Fruit fly (Drosophila melanogaster) whole organism, prepupa: ENCODE results near the gene AnxB9.

Source experiments
- Blimp-1 ChIP-seq: fragments of 200-800 bp; sonication (Bioruptor generic); optimal IDR thresholded peaks from 3 replicates; lab custom pipeline; 2017; ENCODE audit warnings: missing biosample characterization, missing genetic modification characterization, mild to moderate bottlenecking, moderate library complexity, missing genetic modification reagents
- CG11902 ChIP-seq: fragments of 200-800 bp; sonication (Bioruptor generic); optimal IDR thresholded peaks from 3 replicates; lab custom pipeline; 2016; ENCODE audit warnings: missing biosample characterization, missing genetic modification characterization
- CG15336 ChIP-seq: fragments of 200-800 bp; sonication (Bioruptor generic); IDR thresholded peaks from 2 replicates; pipeline ENCODE4 v1.3.6; 2022; ENCODE audit warnings: missing biosample characterization, missing genetic modification characterization
- CG3032 ChIP-seq: fragments of 200-800 bp; optimal IDR thresholded peaks from 2 replicates; lab custom pipeline; 2019; ENCODE audit warnings: missing biosample characterization, mild to moderate bottlenecking, missing genetic modification characterization, moderate library complexity
- CG31627 ChIP-seq: fragments of 200-800 bp; sonication (Bioruptor generic); optimal IDR thresholded peaks from 3 replicates; lab custom pipeline; 2016; ENCODE audit warnings: missing biosample characterization, missing genetic modification characterization
- CG3919 ChIP-seq: fragments of 200-800 bp; sonication (Bioruptor generic); optimal IDR thresholded peaks from 3 replicates; lab custom pipeline; 2016; ENCODE audit warnings: missing biosample characterization, missing genetic modification characterization
- CG4318 ChIP-seq: fragments of 200-800 bp; sonication (Bioruptor generic); optimal IDR thresholded peaks from 3 replicates; lab custom pipeline; 2017; ENCODE audit warnings: missing biosample characterization, mild to moderate bottlenecking, missing genetic modification characterization
- CG6163 ChIP-seq: fragments of 200-800 bp; sonication (Bioruptor generic); IDR thresholded peaks from 3 replicates; pipeline ENCODE4 v1.3.6; 2022; ENCODE audit warnings: missing biosample characterization, missing genetic modification characterization
- CG6276 ChIP-seq: fragments of 200-800 bp; sonication (Bioruptor generic); optimal IDR thresholded peaks from 2 replicates; lab custom pipeline; 2017; ENCODE audit warnings: missing biosample characterization, mild to moderate bottlenecking, missing genetic modification characterization
- CG6792 ChIP-seq: fragments of 200-800 bp; sonication (Bioruptor generic); optimal IDR thresholded peaks from 3 replicates; lab custom pipeline; 2016; ENCODE audit warnings: missing biosample characterization, missing genetic modification characterization
- CG6808 ChIP-seq: fragments of 200-800 bp; sonication (Bioruptor generic); optimal IDR thresholded peaks from 3 replicates; lab custom pipeline; 2017; ENCODE audit warnings: missing biosample characterization, missing genetic modification characterization, mild to moderate bottlenecking, moderate library complexity, missing genetic modification reagents
- CG6854 ChIP-seq: fragments of 200-800 bp; sonication (Bioruptor generic); optimal IDR thresholded peaks from 2 replicates; lab custom pipeline; 2017; ENCODE audit warnings: missing biosample characterization, mild to moderate bottlenecking, missing genetic modification characterization
- CG8119 ChIP-seq: fragments of 200-800 bp; sonication (Bioruptor generic); IDR thresholded peaks from 3 replicates; pipeline ENCODE4 v1.3.6; 2022; ENCODE audit warnings: missing biosample characterization, missing genetic modification characterization
- CG8319 ChIP-seq: fragments of 200-800 bp; sonication (Bioruptor generic); optimal IDR thresholded peaks from 3 replicates; lab custom pipeline; 2016; ENCODE audit warnings: missing biosample characterization, missing genetic modification characterization
- Eip75B ChIP-seq: fragments of 200-800 bp; sonication (Bioruptor generic); optimal IDR thresholded peaks from 3 replicates; lab custom pipeline; 2016; ENCODE audit warnings: missing biosample characterization, missing genetic modification characterization
- Eip78C ChIP-seq: fragments of 200-800 bp; sonication (Bioruptor generic); peaks from one replicate; lab custom pipeline; 2016; ENCODE audit warnings: missing biosample characterization, missing genetic modification characterization
- Eip93F ChIP-seq: fragments of 200-800 bp; sonication (Bioruptor generic); optimal IDR thresholded peaks from 2 replicates; lab custom pipeline; 2016; ENCODE audit warnings: missing biosample characterization, mild to moderate bottlenecking, missing genetic modification characterization
- Ets21C ChIP-seq: fragments of 200-800 bp; sonication (Bioruptor generic); optimal IDR thresholded peaks from 3 replicates; lab custom pipeline; 2016; ENCODE audit warnings: missing biosample characterization, missing genetic modification characterization
- Hr39 ChIP-seq: fragments of 200-800 bp; sonication (Bioruptor generic); optimal IDR thresholded peaks from 2 replicates; lab custom pipeline; 2016; ENCODE audit warnings: missing biosample characterization, missing genetic modification characterization
- Hr4 ChIP-seq: fragments of 200-800 bp; sonication (Bioruptor generic); optimal IDR thresholded peaks from 3 replicates; lab custom pipeline; 2016; ENCODE audit warnings: missing biosample characterization, missing genetic modification characterization
- Smox ChIP-seq: fragments of 200-800 bp; sonication (Bioruptor generic); optimal IDR thresholded peaks from 3 replicates; lab custom pipeline; 2016; ENCODE audit warnings: missing biosample characterization, missing genetic modification characterization
- Sox102F ChIP-seq: fragments of 200-800 bp; sonication (Bioruptor generic); optimal IDR thresholded peaks from 2 replicates; lab custom pipeline; 2016; ENCODE audit warnings: missing biosample characterization, mild to moderate bottlenecking, missing genetic modification characterization
- Sox14 ChIP-seq: fragments of 200-800 bp; sonication (Bioruptor generic); optimal IDR thresholded peaks from 3 replicates; lab custom pipeline; 2016; ENCODE audit warnings: missing biosample characterization, missing genetic modification characterization
- Sox15 ChIP-seq: fragments of 200-800 bp; sonication (Bioruptor generic); optimal IDR thresholded peaks from 3 replicates; lab custom pipeline; 2016; ENCODE audit warnings: missing biosample characterization, missing genetic modification characterization
- acj6 ChIP-seq: fragments of 200-800 bp; sonication (Bioruptor generic); optimal IDR thresholded peaks from 3 replicates; lab custom pipeline; 2016; ENCODE audit warnings: missing biosample characterization, missing genetic modification characterization
- cyc ChIP-seq: fragments of 200-800 bp; sonication (Bioruptor generic); optimal IDR thresholded peaks from 3 replicates; lab custom pipeline; 2016; ENCODE audit warnings: missing biosample characterization, missing genetic modification characterization
- dsx ChIP-seq: fragments of 200-800 bp; optimal IDR thresholded peaks from 3 replicates; lab custom pipeline; 2019; ENCODE audit warnings: missing biosample characterization, mild to moderate bottlenecking, missing genetic modification characterization, moderate library complexity; ENCODE audit not compliant: poor library complexity, severe bottlenecking
- esn ChIP-seq: fragments of 200-800 bp; sonication (Bioruptor generic); optimal IDR thresholded peaks from 2 replicates; lab custom pipeline; 2016; ENCODE audit warnings: missing biosample characterization, mild to moderate bottlenecking, missing genetic modification characterization, moderate library complexity
- fd59A ChIP-seq: fragments of 200-800 bp; sonication (Bioruptor generic); optimal IDR thresholded peaks from 2 replicates; lab custom pipeline; 2017; ENCODE audit warnings: missing biosample characterization, mild to moderate bottlenecking, missing genetic modification characterization, missing genetic modification reagents
- fd85E ChIP-seq: fragments of 200-800 bp; sonication (Bioruptor generic); optimal IDR thresholded peaks from 3 replicates; lab custom pipeline; 2016; ENCODE audit warnings: missing biosample characterization, missing genetic modification characterization
- fkh ChIP-seq: fragments of 200-800 bp; sonication (Bioruptor generic); optimal IDR thresholded peaks from 3 replicates; lab custom pipeline; 2017; ENCODE audit warnings: missing biosample characterization, mild to moderate bottlenecking, missing genetic modification characterization, moderate library complexity
- lz ChIP-seq: fragments of 200-800 bp; sonication (Bioruptor generic); optimal IDR thresholded peaks from 3 replicates; lab custom pipeline; 2016; ENCODE audit warnings: missing biosample characterization, missing genetic modification characterization
- net ChIP-seq: fragments of 200-800 bp; sonication (Bioruptor generic); optimal IDR thresholded peaks from 3 replicates; lab custom pipeline; 2016; ENCODE audit warnings: missing biosample characterization, missing genetic modification characterization
- pdm3 ChIP-seq: fragments of 200-800 bp; sonication (Bioruptor generic); optimal IDR thresholded peaks from 3 replicates; lab custom pipeline; 2016; ENCODE audit warnings: missing biosample characterization, missing genetic modification characterization
- ss ChIP-seq, 2 experiments: fragments of 200-800 bp; sonication (Bioruptor generic); optimal IDR thresholded peaks; 2 replicates in 1 of 2; 3 replicates in 1 of 2; lab custom pipeline; 2017 to 2018; ENCODE audit warnings: mild to moderate bottlenecking in 2 of 2, missing biosample characterization in 2 of 2, missing genetic modification characterization in 2 of 2, moderate library complexity in 1 of 2
- svp ChIP-seq: fragments of 200-800 bp; sonication (Bioruptor generic); peaks from one replicate; lab custom pipeline; 2016; ENCODE audit warnings: missing biosample characterization, missing genetic modification characterization
- topi ChIP-seq: fragments of 200-800 bp; sonication (Bioruptor generic); optimal IDR thresholded peaks from 3 replicates; lab custom pipeline; 2016; ENCODE audit warnings: missing biosample characterization, missing genetic modification characterization

Gene AnxB9

DNA sequence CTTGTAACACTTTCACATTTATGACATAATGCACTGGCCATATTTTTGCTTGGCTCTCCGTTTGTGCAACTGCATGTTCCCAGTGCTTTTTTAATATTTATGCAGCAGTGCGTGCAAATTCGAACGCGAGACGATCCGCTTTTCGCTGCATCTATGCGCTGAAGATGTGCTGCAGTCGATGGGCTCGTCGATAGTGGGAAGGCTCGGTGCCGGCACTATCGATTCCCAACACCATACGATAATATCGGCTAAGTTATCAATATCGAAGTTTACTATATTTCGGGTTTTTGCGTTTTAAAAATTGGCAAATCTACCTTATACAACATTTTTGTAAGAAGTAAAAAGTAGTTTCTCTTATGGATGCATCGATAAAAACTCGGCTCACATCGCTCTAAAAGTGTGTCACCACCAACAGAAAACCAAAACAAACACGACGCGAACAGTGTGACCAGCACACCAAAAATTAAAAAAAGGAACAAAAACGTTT lies 32.6 kb downstream of the AnxB9 start, which contains the start of gene RhoGAP93B (continued):
- TF ChIP-seq fd59A (GFP tag; lab: Kevin White, UChicago) (peak; percentile 24), Smox (GFP tag; lab: Kevin White, UChicago) (no peak), Sox14 (GFP tag; lab: Kevin White, UChicago) (peak; percentile 88), pdm3 (GFP tag; lab: Kevin White, UChicago) (no peak), Sox102F (GFP tag; lab: Kevin White, UChicago) (no peak)

DNA sequence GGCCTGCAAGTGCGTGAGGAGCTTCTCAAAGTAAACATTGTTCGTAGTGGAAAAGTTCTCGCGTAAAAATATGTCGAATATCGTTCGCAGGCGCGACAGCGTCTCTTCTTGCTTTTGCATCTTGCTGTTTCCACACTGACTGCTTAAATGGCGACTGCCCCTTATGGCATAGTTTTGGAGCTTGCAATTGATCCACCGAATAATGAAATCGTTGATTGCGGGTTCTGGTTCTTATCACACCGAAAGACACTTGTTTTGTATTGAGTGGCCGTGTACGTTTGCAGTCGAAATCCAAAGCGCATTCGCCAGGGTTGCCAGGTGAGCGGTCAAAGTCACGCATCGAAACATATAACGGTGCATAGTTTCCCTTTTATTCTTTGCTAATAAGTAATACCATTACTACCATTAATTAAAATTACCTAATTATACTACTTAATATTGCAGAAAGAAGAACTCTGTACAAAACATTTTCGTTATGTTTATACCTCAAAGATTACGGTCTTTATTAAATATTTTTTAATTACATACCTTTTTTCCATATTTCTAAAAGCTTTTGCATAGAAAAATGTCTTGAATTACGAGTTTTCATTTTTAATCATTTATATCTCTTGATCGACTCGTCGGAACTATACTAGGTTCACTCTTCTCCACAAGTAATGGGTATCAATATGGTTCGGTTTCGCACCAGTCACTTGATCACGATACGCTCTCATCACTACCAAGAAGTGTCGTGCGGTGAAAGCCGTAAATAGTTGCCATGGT lies 36.6 kb downstream of the AnxB9 start, which contains the start of the genes CG7044 and Tbc1d22:
Gene CG7044 (minus strand): TSS at position 266 of the 762 bp plus-strand sequence.
Gene Tbc1d22 (plus strand): TSS at position 747 of the 762 bp plus-strand sequence.
- TF ChIP-seq Sox15 = peak; percentile 62
- TF ChIP-seq CG31627 (GFP tag; lab: Kevin White, UChicago) = peak; percentile 68
- no peak for TF ChIP-seq Ets21C (GFP tag; lab: Kevin White, UChicago)
- no peak for TF ChIP-seq CG6163 (GFP tag; lab: Robert Waterston, UW)
- TF ChIP-seq Blimp-1 (GFP tag; lab: Kevin White, UChicago) = peak; percentile 0
- peak; percentile 65 for TF ChIP-seq lz (GFP tag; lab: Kevin White, UChicago)
- TF ChIP-seq Smox (GFP tag; lab: Kevin White, UChicago) = no peak
- no peak for TF ChIP-seq CG6276
- no peak for TF ChIP-seq CG6854 (GFP tag; lab: Kevin White, UChicago)
- peak; percentile 55 for TF ChIP-seq fkh
- no peak for TF ChIP-seq net (GFP tag; lab: Kevin White, UChicago)
- no peak for TF ChIP-seq pdm3 (GFP tag; lab: Kevin White, UChicago)
- peak; percentile 50 for TF ChIP-seq cyc
- no peak for TF ChIP-seq ss (GFP tag; optimal IDR thresholded peaks at IDR 0.05; lab: Kevin White, UChicago)
- TF ChIP-seq fd59A (GFP tag; lab: Kevin White, UChicago) = peak; percentile 5
- no peak for TF ChIP-seq Hr4 (GFP tag; lab: Kevin White, UChicago)
- TF ChIP-seq Sox14 (GFP tag; lab: Kevin White, UChicago) = peak; percentile 35
- no peak for TF ChIP-seq CG6808 (GFP tag; lab: Kevin White, UChicago)
- peak; percentile 39 for TF ChIP-seq CG11902 (GFP tag; lab: Kevin White, UChicago)
- TF ChIP-seq svp (GFP tag; lab: Kevin White, UChicago) = peak; percentile 89
- TF ChIP-seq Eip93F (GFP tag; lab: Kevin White, UChicago) = peak; percentile 35
- TF ChIP-seq CG8319 (GFP tag; lab: Kevin White, UChicago) = peak; percentile 37
- peak; percentile 47 for TF ChIP-seq acj6
- no peak for TF ChIP-seq dsx (GFP tag; lab: Kevin White, UChicago)
- peak; percentile 70 for TF ChIP-seq Hr39 (GFP tag; lab: Kevin White, UChicago)
- TF ChIP-seq CG15336 = no peak
- TF ChIP-seq Eip75B = no peak
- TF ChIP-seq esn = peak; percentile 64
- TF ChIP-seq CG8119 (GFP tag; lab: Robert Waterston, UW) = no peak
- TF ChIP-seq CG3032 (tag; lab: Kevin White, UChicago) = peak; percentile 60
- TF ChIP-seq fd85E (GFP tag; lab: Kevin White, UChicago) = no peak
- peak; percentile 34 for TF ChIP-seq CG6792 (GFP tag; lab: Kevin White, UChicago)
- no peak for TF ChIP-seq CG3919
- no peak for TF ChIP-seq CG4318 (GFP tag; lab: Kevin White, UChicago)
- peak; percentile 33 for TF ChIP-seq Eip78C (GFP tag; lab: Kevin White, UChicago)
- TF ChIP-seq topi (GFP tag; lab: Kevin White, UChicago) = peak; percentile 41
